Worm (Caenorhabditis elegans) whole organism, L2 larva: ENCODE measurements around the gene hex-3.

Experiments used
- Y55F3AM.14 ChIP-seq: fragments of 200-800 bp; sonication (Bioruptor generic); optimal IDR thresholded peaks from 2 replicates; lab custom pipeline; 2018; ENCODE audit warnings: mild to moderate bottlenecking, missing genetic modification characterization, missing compliant biosample characterization
- lin-39 ChIP-seq: fragments of 150-350 bp; optimal IDR thresholded peaks from 2 replicates; lab custom pipeline; 2014; ENCODE audit warnings: missing biosample characterization, missing genetic modification reagents, missing genetic modification characterization
- lsy-2 ChIP-seq, 2 experiments: fragments of 150-350 bp in 1 of 2; sonication (generic microtip) in 1 of 2; optimal IDR thresholded peaks; 2 replicates each; lab custom pipeline; 2014 to 2017; ENCODE audit warnings: missing biosample characterization in 2 of 2, missing genetic modification characterization in 2 of 2
- nhr-10 ChIP-seq: sonication (generic microtip); optimal IDR thresholded peaks from 2 replicates; lab custom pipeline; 2017; ENCODE audit warnings: missing biosample characterization, missing genetic modification characterization
- nhr-6 ChIP-seq: fragments of 150-350 bp; optimal IDR thresholded peaks from 2 replicates; lab custom pipeline; 2014; ENCODE audit warnings: missing biosample characterization, missing genetic modification characterization
- peb-1 ChIP-seq: fragments of 150-350 bp; optimal IDR thresholded peaks from 2 replicates; lab custom pipeline; 2014; ENCODE audit warnings: missing biosample characterization, missing genetic modification characterization
- sem-4 ChIP-seq: fragments of 150-350 bp; optimal IDR thresholded peaks from 2 replicates; lab custom pipeline; 2014; ENCODE audit warnings: missing biosample characterization, missing genetic modification reagents, missing genetic modification characterization
- ztf-4 ChIP-seq: fragments of 150-350 bp; optimal IDR thresholded peaks from 2 replicates; lab custom pipeline; 2014; ENCODE audit warnings: missing biosample characterization, missing genetic modification characterization

Gene hex-3

DNA sequence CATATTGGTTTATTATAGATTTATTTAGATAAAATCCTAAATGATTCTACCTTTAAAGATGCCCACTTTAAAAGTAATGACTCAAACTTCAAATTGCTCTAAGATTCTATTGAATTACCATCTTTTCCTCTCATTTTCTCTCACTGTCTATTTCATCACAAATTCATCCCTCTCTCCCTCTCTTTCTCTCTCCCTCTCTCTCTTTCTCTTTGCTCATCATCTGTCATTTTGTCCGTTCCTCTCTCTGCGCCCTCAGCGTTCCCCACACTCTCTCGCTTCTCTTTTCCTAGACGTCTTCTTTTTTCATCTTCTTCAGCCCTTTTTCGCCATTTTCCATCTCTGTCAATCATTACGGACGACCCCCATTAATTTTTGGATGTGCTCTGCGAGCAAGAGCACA, 56.1 kb downstream of the hex-3 start (continued):
- TF ChIP-seq sem-4 (tag; lab: Kevin White, UChicago) (peak; percentile 34), nhr-6 (tag; lab: Kevin White, UChicago) (peak; percentile 46), peb-1 (tag; lab: Kevin White, UChicago) (no peak), ztf-4 (tag; lab: Kevin White, UChicago) (no peak), lin-39 (tag; lab: Kevin White, UChicago) (no peak), lsy-2 (tag; optimal IDR thresholded peaks at IDR 0.05; lab: Kevin White, UChicago) (peak in 1 of 2 experiments; percentile 50), nhr-10 (tag; lab: Kevin White, UChicago) (no peak), Y55F3AM.14 (no peak)
